Fruit fly (Drosophila melanogaster): Measurements from ENCODE around the gene CG14050.
A peak's percentile ranks its signal among the peaks of the same experiment; 100 is the strongest.

The CG14050 gene

dm6 chrX:2323661-2324293, 2.2 kb downstream of the CG14050 start:
- no peak for TF ChIP-seq Rel (GFP tag; optimal IDR thresholded peaks at IDR 0.05)
- TF ChIP-seq Rel (tag; optimal IDR thresholded peaks at IDR 0.05) = no peak
- TF ChIP-seq Mio (GFP tag; optimal IDR thresholded peaks at IDR 0.05) = no peak
- no peak for TF ChIP-seq GATAd (GFP tag; optimal IDR thresholded peaks at IDR 0.05)
- no peak for TF ChIP-seq sv (GFP tag; optimal IDR thresholded peaks at IDR 0.05)
- no peak for TF ChIP-seq brk (GFP tag; optimal IDR thresholded peaks at IDR 0.05)
- TF ChIP-seq foxo (GFP tag; optimal IDR thresholded peaks at IDR 0.05) = peak in 1 of 2 experiments; percentile 5
- no peak for TF ChIP-seq CrebA (GFP tag; optimal IDR thresholded peaks at IDR 0.05; ENCODE audit: borderline replicate concordance)
- no peak for TF ChIP-seq dmrt93B (GFP tag; optimal IDR thresholded peaks at IDR 0.05)
- no peak for TF ChIP-seq Dif (GFP tag; optimal IDR thresholded peaks at IDR 0.05; ENCODE audit: partially characterized antibody)
- peak; percentile 20 for TF ChIP-seq psq (GFP tag; optimal IDR thresholded peaks at IDR 0.05)

- TF ChIP-seq ey (GFP tag; optimal IDR thresholded peaks at IDR 0.05) (peak; percentile 97), Vsx2 (GFP tag; optimal IDR thresholded peaks at IDR 0.05; ENCODE audit: partially characterized antibody) (no peak), Myc (optimal IDR thresholded peaks at IDR 0.05) (no peak), h (GFP tag; optimal IDR thresholded peaks at IDR 0.05) (peak; percentile 96), Hr83 (GFP tag; optimal IDR thresholded peaks at IDR 0.05; ENCODE audit: poor library complexity, severe bottlenecking) (peak; percentile 94), usp (GFP tag; optimal IDR thresholded peaks at IDR 0.05) (no peak), GATAd (GFP tag; optimal IDR thresholded peaks at IDR 0.05) (peak; percentile 84), Dfd (GFP tag; optimal IDR thresholded peaks at IDR 0.05) (no peak), dmrt93B (GFP tag; optimal IDR thresholded peaks at IDR 0.05) (peak; percentile 94), foxo (GFP tag; optimal IDR thresholded peaks at IDR 0.05) (peak; percentile 77 to 95), CG9705 (GFP tag; optimal IDR thresholded peaks at IDR 0.05) (peak; percentile 83), woc (GFP tag; optimal IDR thresholded peaks at IDR 0.05) (peak; percentile 97), psq (GFP tag; optimal IDR thresholded peaks at IDR 0.05) (peak; percentile 93), Abd-B (GFP tag; optimal IDR thresholded peaks at IDR 0.05) (no peak), N (GFP tag; optimal IDR thresholded peaks at IDR 0.05) (no peak), Rel (GFP tag; optimal IDR thresholded peaks at IDR 0.05) (peak; percentile 77), Rel (tag; optimal IDR thresholded peaks at IDR 0.05) (peak; percentile 57), jim (GFP tag; optimal IDR thresholded peaks at IDR 0.05) (peak; percentile 77), Hr78 (GFP tag; optimal IDR thresholded peaks at IDR 0.05) (no peak), Jra (GFP tag; optimal IDR thresholded peaks at IDR 0.05) (peak; percentile 92), Hnf4 (GFP tag; optimal IDR thresholded peaks at IDR 0.05) (peak; percentile 98), Dif (GFP tag; optimal IDR thresholded peaks at IDR 0.05; ENCODE audit: partially characterized antibody) (no peak), fru (GFP tag; optimal IDR thresholded peaks at IDR 0.05) (peak; percentile 95), pan (optimal IDR thresholded peaks at IDR 0.05) (no peak), OdsH (GFP tag; optimal IDR thresholded peaks at IDR 0.05) (peak; percentile 93), br (GFP tag; optimal IDR thresholded peaks at IDR 0.05) (peak; percentile 96), Mio (GFP tag; optimal IDR thresholded peaks at IDR 0.05) (peak; percentile 80), CrebA (GFP tag; optimal IDR thresholded peaks at IDR 0.05; ENCODE audit: borderline replicate concordance) (no peak), dsf (GFP tag; optimal IDR thresholded peaks at IDR 0.05; ENCODE audit: borderline replicate concordance) (peak; percentile 85), rgr (GFP tag; optimal IDR thresholded peaks at IDR 0.05) (peak; percentile 95), sage (GFP tag; optimal IDR thresholded peaks at IDR 0.05) (peak; percentile 93), sv (GFP tag; optimal IDR thresholded peaks at IDR 0.05) (peak; percentile 29), tai (GFP tag; optimal IDR thresholded peaks at IDR 0.05) (peak; percentile 97), CG32264 (GFP tag; optimal IDR thresholded peaks at IDR 0.05) (peak; percentile 88), HLH106 (tag; optimal IDR thresholded peaks at IDR 0.05) (peak; percentile 93), brk (GFP tag; optimal IDR thresholded peaks at IDR 0.05) (peak; percentile 88), dl (GFP tag; optimal IDR thresholded peaks at IDR 0.05; ENCODE audit: insufficient read depth in 1 of 2, partially characterized antibody in 2 of 2) (no peak), Sp1 (GFP tag; optimal IDR thresholded peaks at IDR 0.05) (peak; percentile 95), lola (GFP tag; optimal IDR thresholded peaks at IDR 0.05) (no peak)
These were observed 4.0 kb downstream of the CG14050 start for dm6 chrX:2321900-2322555.

All from whole organism, wandering third instar larva.